Worm (Caenorhabditis elegans) whole organism, mixed stage, embryonic: ENCODE measurements around the gene C09G5.7.

Source experiments
- mls-2 ChIP-seq: sonication (generic microtip); optimal IDR thresholded peaks from 2 replicates; lab custom pipeline; 2016; ENCODE audit warnings: mild to moderate bottlenecking, missing genetic modification characterization, moderate library complexity, missing compliant biosample characterization
- nhr-237 ChIP-seq: fragments of 150-350 bp; optimal IDR thresholded peaks from 2 replicates; lab custom pipeline; 2014; ENCODE audit warnings: missing biosample characterization, missing genetic modification characterization
- nhr-76 ChIP-seq: sonication (generic microtip); optimal IDR thresholded peaks from 2 replicates; lab custom pipeline; 2017; ENCODE audit warnings: missing biosample characterization, missing genetic modification characterization
- ztf-11 ChIP-seq: fragments of 150-350 bp; optimal IDR thresholded peaks from 2 replicates; lab custom pipeline; 2014; ENCODE audit warnings: missing biosample characterization, missing genetic modification characterization

DNA sequence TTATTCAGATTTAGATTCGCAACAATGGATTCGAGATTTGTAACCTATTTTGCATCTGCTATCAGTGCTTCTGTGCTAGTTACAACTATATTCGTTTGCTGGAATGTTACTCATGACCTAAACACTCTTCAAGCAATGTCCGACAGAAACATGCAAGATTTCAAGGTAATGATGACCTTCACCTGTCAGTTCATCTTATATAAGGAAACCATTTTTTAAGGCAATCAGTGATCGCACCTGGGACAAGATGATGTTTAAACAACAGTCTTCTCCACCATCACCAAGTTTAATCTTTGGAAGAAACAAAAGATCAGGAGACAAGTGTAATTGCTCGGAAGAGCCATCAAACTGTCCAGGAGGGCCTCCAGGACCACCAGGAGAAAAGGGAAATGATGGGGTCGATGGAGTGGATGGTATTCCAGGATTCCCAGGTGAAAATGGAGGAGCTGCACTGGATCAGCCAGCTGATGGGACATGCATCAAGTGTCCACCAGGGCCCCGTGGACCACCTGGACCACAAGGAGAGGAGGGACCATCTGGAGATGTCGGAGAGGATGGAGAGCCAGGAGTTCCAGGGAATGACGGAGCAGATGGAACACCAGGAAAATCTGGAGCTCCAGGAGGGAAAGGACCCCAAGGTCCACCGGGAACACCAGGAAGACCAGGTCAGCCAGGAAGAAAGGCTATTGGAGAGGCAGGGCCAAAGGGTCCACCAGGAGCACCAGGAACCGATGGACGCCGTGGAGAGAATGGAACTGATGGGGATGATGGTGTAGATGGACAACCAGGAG is 10.9 kb upstream of the C09G5.7 start, which contains the start of gene col-79:
- no peak for TF ChIP-seq nhr-237 (tag; lab: Kevin White, UChicago)
- no peak for TF ChIP-seq ztf-11
- no peak for TF ChIP-seq mls-2 (tag; lab: Kevin White, UChicago)
- no peak for TF ChIP-seq nhr-76
